Worm (Caenorhabditis elegans) whole organism, young adult: ENCODE results near the gene mut-15.

Source experiments
- C06A6.2 ChIP-seq: fragments of 200-800 bp; sonication (Bioruptor generic); conservative IDR thresholded peaks from 2 replicates; pipeline ENCODE4 v1.3.6; 2022; ENCODE audit warnings: missing genetic modification characterization, missing compliant biosample characterization
- C17E4.6 ChIP-seq: fragments of 200-800 bp; sonication (Bioruptor generic); IDR thresholded peaks from 2 replicates; pipeline ENCODE4 v1.3.6; 2022; ENCODE audit warnings: missing genetic modification reagents, missing genetic modification characterization, missing compliant biosample characterization
- D2030.7 ChIP-seq: fragments of 200-800 bp; sonication (Bioruptor generic); IDR thresholded peaks from 2 replicates; pipeline ENCODE4 v1.3.6; 2022; ENCODE audit warnings: missing genetic modification reagents, missing genetic modification characterization, missing compliant biosample characterization
- F10E7.11 ChIP-seq: sonication (generic microtip); optimal IDR thresholded peaks from 2 replicates; lab custom pipeline; 2017; ENCODE audit warnings: mild to moderate bottlenecking, missing genetic modification characterization, moderate library complexity, missing compliant biosample characterization
- F22D6.2 ChIP-seq: sonication (generic microtip); optimal IDR thresholded peaks from 2 replicates; lab custom pipeline; 2016; ENCODE audit warnings: mild to moderate bottlenecking, missing genetic modification characterization, missing compliant biosample characterization
- F23B12.7 ChIP-seq: sonication (generic microtip); optimal IDR thresholded peaks from 2 replicates; lab custom pipeline; 2017; ENCODE audit warnings: missing genetic modification characterization, mild to moderate bottlenecking, missing compliant biosample characterization, antibody characterized with exemption, moderate library complexity; ENCODE audit not compliant: insufficient read depth
- F37B4.10 ChIP-seq: fragments of 200-800 bp; sonication (Bioruptor generic); IDR thresholded peaks from 2 replicates; pipeline ENCODE4 v1.3.6; 2022; ENCODE audit warnings: missing genetic modification characterization, missing compliant biosample characterization
- F55B11.4 ChIP-seq: sonication (generic microtip); optimal IDR thresholded peaks from 2 replicates; lab custom pipeline; 2016; ENCODE audit warnings: missing compliant biosample characterization, missing genetic modification characterization, borderline replicate concordance; ENCODE audit not compliant: insufficient read depth
- K11D2.4 ChIP-seq: fragments of 200-800 bp; sonication (Bioruptor generic); IDR thresholded peaks from 2 replicates; pipeline ENCODE4 v1.3.6; 2022; ENCODE audit warnings: missing genetic modification reagents, missing genetic modification characterization, missing compliant biosample characterization
- K12H6.12 ChIP-seq: fragments of 200-800 bp; sonication (Bioruptor generic); optimal IDR thresholded peaks from 2 replicates; lab custom pipeline; 2018; ENCODE audit warnings: mild to moderate bottlenecking, missing genetic modification characterization, missing compliant biosample characterization
- T07F8.4 ChIP-seq: sonication (generic microtip); optimal IDR thresholded peaks from 2 replicates; lab custom pipeline; 2016; ENCODE audit warnings: mild to moderate bottlenecking, missing genetic modification characterization, moderate library complexity, missing compliant biosample characterization
- Y53F4B.3 ChIP-seq: fragments of 200-800 bp; sonication (Bioruptor generic); IDR thresholded peaks from 2 replicates; pipeline ENCODE4 v1.3.6; 2022; ENCODE audit warnings: missing genetic modification reagents, missing genetic modification characterization, missing compliant biosample characterization
- Y56A3A.18 ChIP-seq: fragments of 200-800 bp; sonication (Bioruptor generic); IDR thresholded peaks from 2 replicates; pipeline ENCODE4 v1.3.6; 2022; ENCODE audit warnings: missing genetic modification reagents, missing genetic modification characterization, missing compliant biosample characterization
- Y67H2A.10 ChIP-seq: fragments of 200-800 bp; sonication (Bioruptor generic); conservative IDR thresholded peaks from 2 replicates; pipeline ENCODE4 v1.3.6; 2022; ENCODE audit warnings: missing genetic modification reagents, missing genetic modification characterization, missing compliant biosample characterization
- Y79H2A.3 ChIP-seq: fragments of 200-800 bp; sonication (Bioruptor generic); conservative IDR thresholded peaks from 2 replicates; pipeline ENCODE4 v1.3.6; 2022; ENCODE audit warnings: missing genetic modification reagents, missing genetic modification characterization, missing compliant biosample characterization
- ama-1 ChIP-seq, 3 experiments: fragments of 150-350 bp in 1 of 3; sonication (generic microtip) in 2 of 3; optimal IDR thresholded peaks; 2 replicates each; lab custom pipeline; 2014 to 2018; ENCODE audit warnings: missing biosample characterization in 2 of 3, missing genetic modification characterization in 2 of 3, missing genetic modification reagents in 2 of 3
- athp-1 ChIP-seq: sonication (generic microtip); optimal IDR thresholded peaks from 2 replicates; lab custom pipeline; 2017; ENCODE audit warnings: mild to moderate bottlenecking, missing genetic modification characterization, missing compliant biosample characterization
- cebp-1 ChIP-seq, 2 experiments: fragments of 200-800 bp in 1 of 2; sonication (Bioruptor generic) in 1 of 2; sonication (generic microtip) in 1 of 2; IDR thresholded peaks in 1 of 2; optimal IDR thresholded peaks in 1 of 2; 2 replicates each; pipeline versions ENCODE4 v1.3.6 to Lab custom; 2017 to 2022; ENCODE audit warnings: missing compliant biosample characterization in 2 of 2, missing genetic modification characterization in 2 of 2, mild to moderate bottlenecking in 1 of 2, missing genetic modification reagents in 1 of 2, moderate library complexity in 1 of 2
- cebp-2 ChIP-seq: fragments of 200-800 bp; sonication (Bioruptor generic); IDR thresholded peaks from 2 replicates; pipeline ENCODE4 v1.3.6; 2022; ENCODE audit warnings: missing genetic modification characterization, missing compliant biosample characterization
- ceh-58 ChIP-seq: fragments of 200-800 bp; sonication (Bioruptor generic); IDR thresholded peaks from 2 replicates; pipeline ENCODE4 v1.3.6; 2022; ENCODE audit warnings: missing genetic modification characterization, missing compliant biosample characterization
- ceh-79 ChIP-seq: sonication (generic microtip); optimal IDR thresholded peaks from 2 replicates; lab custom pipeline; 2017; ENCODE audit warnings: mild to moderate bottlenecking, missing genetic modification characterization, missing compliant biosample characterization
- die-1 ChIP-seq: sonication (generic microtip); optimal IDR thresholded peaks from 2 replicates; lab custom pipeline; 2016; ENCODE audit warnings: missing genotype, mild to moderate bottlenecking, missing genetic modification characterization, missing compliant biosample characterization
- dpff-1 ChIP-seq: sonication (generic microtip); optimal IDR thresholded peaks from 2 replicates; lab custom pipeline; 2017; ENCODE audit warnings: mild to moderate bottlenecking, missing genetic modification characterization, missing compliant biosample characterization
- egl-18 ChIP-seq: fragments of 200-800 bp; sonication (Bioruptor generic); IDR thresholded peaks from 2 replicates; pipeline ENCODE4 v1.3.6; 2022; ENCODE audit warnings: missing genetic modification reagents, missing genetic modification characterization, missing compliant biosample characterization
- egl-44 ChIP-seq: fragments of 200-800 bp; sonication (Bioruptor generic); IDR thresholded peaks from 2 replicates; pipeline ENCODE4 v1.3.6; 2022; ENCODE audit warnings: missing genetic modification reagents, missing genetic modification characterization, missing compliant biosample characterization
- him-1 ChIP-seq: sonication (generic microtip); optimal IDR thresholded peaks from 2 replicates; lab custom pipeline; 2016; ENCODE audit warnings: missing genotype, missing genetic modification reagents, missing genetic modification characterization, missing compliant biosample characterization
- hmg-1.2 ChIP-seq: fragments of 200-800 bp; sonication (Bioruptor generic); IDR thresholded peaks from 2 replicates; pipeline ENCODE4 v1.3.6; 2022; ENCODE audit warnings: missing genetic modification reagents, missing genetic modification characterization, missing compliant biosample characterization
- lin-26 ChIP-seq: fragments of 200-800 bp; sonication (Bioruptor generic); IDR thresholded peaks from 2 replicates; pipeline ENCODE4 v1.3.6; 2022; ENCODE audit warnings: missing genetic modification reagents, missing genetic modification characterization, missing compliant biosample characterization
- lin-35 ChIP-seq, 3 experiments: fragments of 150-350 bp in 2 of 3; sonication (generic microtip) in 1 of 3; optimal IDR thresholded peaks; 2 replicates each; lab custom pipeline; 2014 to 2018; ENCODE audit warnings: missing biosample characterization in 3 of 3, missing genetic modification characterization in 3 of 3, missing genetic modification reagents in 3 of 3
- lin-40 ChIP-seq: sonication (generic microtip); optimal IDR thresholded peaks from 2 replicates; lab custom pipeline; 2016; ENCODE audit warnings: missing genetic modification characterization, mild to moderate bottlenecking, missing compliant biosample characterization, missing genotype, missing genetic modification reagents
- lin-54 ChIP-seq: fragments of 200-800 bp; sonication (Bioruptor generic); optimal IDR thresholded peaks from 2 replicates; lab custom pipeline; 2018; ENCODE audit warnings: mild to moderate bottlenecking, missing genetic modification characterization, missing compliant biosample characterization
- lir-1 ChIP-seq: fragments of 200-800 bp; sonication (Bioruptor generic); conservative IDR thresholded peaks from 2 replicates; pipeline ENCODE4 v1.3.6; 2022; ENCODE audit warnings: missing genetic modification reagents, missing genetic modification characterization, missing compliant biosample characterization
- lsl-1 ChIP-seq: fragments of 200-800 bp; sonication (Bioruptor generic); optimal IDR thresholded peaks from 2 replicates; lab custom pipeline; 2018; ENCODE audit warnings: mild to moderate bottlenecking, missing genetic modification characterization, moderate library complexity, missing compliant biosample characterization
- lsy-27 ChIP-seq: sonication (generic microtip); optimal IDR thresholded peaks from 2 replicates; lab custom pipeline; 2017; ENCODE audit warnings: missing genetic modification characterization, mild to moderate bottlenecking, missing compliant biosample characterization, antibody characterized with exemption, missing genotype, borderline replicate concordance; ENCODE audit not compliant: insufficient read depth
- madf-10 ChIP-seq: sonication (generic microtip); optimal IDR thresholded peaks from 2 replicates; lab custom pipeline; 2016; ENCODE audit warnings: mild to moderate bottlenecking, missing genetic modification characterization, missing compliant biosample characterization
- mcd-1 ChIP-seq: fragments of 200-800 bp; sonication (Bioruptor generic); IDR thresholded peaks from 2 replicates; pipeline ENCODE4 v1.3.6; 2022; ENCODE audit warnings: missing genetic modification reagents, missing genetic modification characterization, missing compliant biosample characterization
- nhr-27 ChIP-seq: fragments of 200-800 bp; sonication (Bioruptor generic); optimal IDR thresholded peaks from 2 replicates; lab custom pipeline; 2018; ENCODE audit warnings: mild to moderate bottlenecking, missing genetic modification characterization, moderate library complexity, missing compliant biosample characterization
- nhr-90 ChIP-seq: sonication (generic microtip); optimal IDR thresholded peaks from 2 replicates; lab custom pipeline; 2016; ENCODE audit warnings: missing genotype, mild to moderate bottlenecking, missing genetic modification characterization, missing compliant biosample characterization
- pbrm-1 ChIP-seq: fragments of 200-800 bp; sonication (Bioruptor generic); IDR thresholded peaks from 2 replicates; pipeline ENCODE4 v1.3.6; 2022; ENCODE audit warnings: missing genetic modification reagents, missing genetic modification characterization, missing compliant biosample characterization
- rpc-1 ChIP-seq, 2 experiments: fragments of 150-350 bp in 1 of 2; sonication (generic microtip) in 1 of 2; optimal IDR thresholded peaks; 2 replicates each; lab custom pipeline; 2014 to 2018; ENCODE audit warnings: missing biosample characterization in 1 of 2, missing genetic modification characterization in 1 of 2, missing genetic modification reagents in 1 of 2, missing genotype in 1 of 2
- snpc-1.3 ChIP-seq: sonication (generic microtip); optimal IDR thresholded peaks from 2 replicates; lab custom pipeline; 2017; ENCODE audit warnings: missing genetic modification characterization, mild to moderate bottlenecking, missing compliant biosample characterization, antibody characterized with exemption, moderate library complexity, missing genotype, missing genetic modification reagents; ENCODE audit not compliant: insufficient read depth
- snpc-3.4 ChIP-seq: sonication (generic microtip); optimal IDR thresholded peaks from 2 replicates; lab custom pipeline; 2017; ENCODE audit warnings: missing genetic modification characterization, mild to moderate bottlenecking, missing compliant biosample characterization, antibody characterized with exemption, moderate library complexity, missing genotype, missing genetic modification reagents
- snpc-4 ChIP-seq, 5 experiments: fragments of 150-350 bp in 1 of 5; sonication (generic microtip) in 4 of 5; optimal IDR thresholded peaks; 2 replicates each; lab custom pipeline; 2014 to 2018; ENCODE audit warnings: missing genetic modification characterization in 5 of 5, missing biosample characterization in 3 of 5, antibody characterized with exemption in 2 of 5, mild to moderate bottlenecking in 2 of 5, missing compliant biosample characterization in 2 of 5, missing genotype in 2 of 5, moderate library complexity in 2 of 5, missing genetic modification reagents in 1 of 5
- sptf-2 ChIP-seq: fragments of 200-800 bp; sonication (Bioruptor generic); optimal IDR thresholded peaks from 2 replicates; lab custom pipeline; 2018; ENCODE audit warnings: mild to moderate bottlenecking, missing genetic modification characterization, missing compliant biosample characterization
- zim-3 ChIP-seq: sonication (generic microtip); optimal IDR thresholded peaks from 2 replicates; lab custom pipeline; 2017; ENCODE audit warnings: mild to moderate bottlenecking, missing genetic modification characterization, moderate library complexity, missing compliant biosample characterization
- ztf-6 ChIP-seq: fragments of 200-800 bp; sonication (Bioruptor generic); IDR thresholded peaks from 2 replicates; pipeline ENCODE4 v1.3.6; 2022; ENCODE audit warnings: missing genetic modification reagents, missing genetic modification characterization, missing compliant biosample characterization

The mut-15 gene

ce11 chrV:14991489-14991888, 10.9 kb upstream of the mut-15 start (continued):
- no peak for TF ChIP-seq him-1 (tag; lab: Kevin White, UChicago)
- no peak for TF ChIP-seq nhr-90 (tag; lab: Kevin White, UChicago)
- no peak for TF ChIP-seq rpc-1 (optimal IDR thresholded peaks at IDR 0.05; lab: Kevin White, UChicago)
- no peak for TF ChIP-seq rpc-1 (tag; optimal IDR thresholded peaks at IDR 0.05; lab: Kevin White, UChicago)
- no peak for TF ChIP-seq Y67H2A.10 (GFP tag; lab: Robert Waterston, UW)
- no peak for TF ChIP-seq F37B4.10 (GFP tag; lab: Robert Waterston, UW)
- TF ChIP-seq ceh-79 (tag; lab: Kevin White, UChicago): no peak
- TF ChIP-seq ztf-6: no peak
- TF ChIP-seq nhr-27: no peak
- TF ChIP-seq hmg-1.2 (GFP tag; lab: Robert Waterston, UW): peak; percentile 12; the same call in 1 of the 2 replicates
- TF ChIP-seq K12H6.12 (tag; lab: Kevin White, UChicago): no peak
- TF ChIP-seq lin-54 (GFP tag; lab: Kevin White, UChicago): peak; percentile 51
- peak; percentile 85 for TF ChIP-seq snpc-1.3 (tag; lab: Kevin White, UChicago)
- no peak for TF ChIP-seq lin-35 (GFP tag; optimal IDR thresholded peaks at IDR 0.05; lab: Kevin White, UChicago)
- TF ChIP-seq sptf-2 (GFP tag; lab: Kevin White, UChicago): no peak
- TF ChIP-seq F10E7.11 (tag; lab: Kevin White, UChicago): no peak
- no peak for TF ChIP-seq C06A6.2 (GFP tag; lab: Robert Waterston, UW)
- TF ChIP-seq C17E4.6 (GFP tag; lab: Robert Waterston, UW): 0 out of 2 replicates have a peak, but pooled peaks have one; percentile 44
- TF ChIP-seq F55B11.4: no peak
- peak; percentile 44; the same call in 1 of the 2 replicates for TF ChIP-seq egl-44 (GFP tag; lab: Robert Waterston, UW)
- no peak for TF ChIP-seq snpc-4 (GFP tag; optimal IDR thresholded peaks at IDR 0.05; lab: Kevin White, UChicago)
- TF ChIP-seq snpc-4 (tag; optimal IDR thresholded peaks at IDR 0.05; lab: Kevin White, UChicago): no peak
- TF ChIP-seq mcd-1: no peak
- peak; percentile 39; the same call in 1 of the 2 replicates for TF ChIP-seq Y79H2A.3 (GFP tag; lab: Robert Waterston, UW)
- TF ChIP-seq cebp-2 (GFP tag; lab: Robert Waterston, UW): no peak
- no peak for TF ChIP-seq cebp-1 (GFP tag; IDR thresholded peaks at IDR 0.05; lab: Robert Waterston, UW)
- peak; percentile 21 for TF ChIP-seq cebp-1 (tag; optimal IDR thresholded peaks at IDR 0.05; lab: Kevin White, UChicago)
- TF ChIP-seq ama-1 (optimal IDR thresholded peaks at IDR 0.05; lab: Kevin White, UChicago): no peak
- peak in 1 of 2 experiments; percentile 49 for TF ChIP-seq ama-1 (GFP tag; optimal IDR thresholded peaks at IDR 0.05; lab: Kevin White, UChicago)
- TF ChIP-seq lin-26 (GFP tag; lab: Robert Waterston, UW): no peak; the same call in 1 of the 2 replicates
- TF ChIP-seq D2030.7 (GFP tag; lab: Robert Waterston, UW): peak; percentile 42
- TF ChIP-seq dpff-1 (tag; lab: Kevin White, UChicago): no peak
- TF ChIP-seq Y56A3A.18 (GFP tag; lab: Robert Waterston, UW): no peak
- TF ChIP-seq madf-10 (tag; lab: Kevin White, UChicago): no peak
- TF ChIP-seq die-1 (tag; lab: Kevin White, UChicago): peak; percentile 50
- no peak for TF ChIP-seq F23B12.7 (tag; lab: Kevin White, UChicago)
- TF ChIP-seq Y53F4B.3 (GFP tag; lab: Robert Waterston, UW): no peak
- no peak for TF ChIP-seq K11D2.4 (GFP tag; lab: Robert Waterston, UW)
- TF ChIP-seq athp-1 (tag; lab: Kevin White, UChicago): peak; percentile 71
- TF ChIP-seq lir-1: no peak
- no peak for TF ChIP-seq egl-18
- peak; percentile 74 for TF ChIP-seq snpc-3.4 (tag; lab: Kevin White, UChicago)
- TF ChIP-seq lin-40 (tag; lab: Kevin White, UChicago): no peak
- 0 out of 2 replicates have a peak, but pooled peaks have one; percentile 13 for TF ChIP-seq pbrm-1 (GFP tag; lab: Robert Waterston, UW)
- TF ChIP-seq lsl-1 (GFP tag; lab: Kevin White, UChicago): peak; percentile 46
- TF ChIP-seq F22D6.2 (tag; lab: Kevin White, UChicago): no peak
- TF ChIP-seq lsy-27 (tag; lab: Kevin White, UChicago): no peak
- TF ChIP-seq zim-3 (tag; lab: Kevin White, UChicago): no peak
- no peak for TF ChIP-seq T07F8.4 (tag; lab: Kevin White, UChicago)
- TF ChIP-seq ceh-58: no peak
